Worm (Caenorhabditis elegans) whole organism, L4/young adult: ENCODE measurements around the gene ctns-1.

ENCODE experiments used
- W03F9.2 ChIP-seq: fragments of 150-350 bp; optimal IDR thresholded peaks from 2 replicates; lab custom pipeline; 2014; ENCODE audit warnings: missing biosample characterization, missing genetic modification characterization
- dao-5 ChIP-seq: sonication (generic microtip); optimal IDR thresholded peaks from 2 replicates; lab custom pipeline; 2016; ENCODE audit warnings: missing genotype, missing genetic modification characterization, moderate library complexity, missing compliant biosample characterization

DNA sequence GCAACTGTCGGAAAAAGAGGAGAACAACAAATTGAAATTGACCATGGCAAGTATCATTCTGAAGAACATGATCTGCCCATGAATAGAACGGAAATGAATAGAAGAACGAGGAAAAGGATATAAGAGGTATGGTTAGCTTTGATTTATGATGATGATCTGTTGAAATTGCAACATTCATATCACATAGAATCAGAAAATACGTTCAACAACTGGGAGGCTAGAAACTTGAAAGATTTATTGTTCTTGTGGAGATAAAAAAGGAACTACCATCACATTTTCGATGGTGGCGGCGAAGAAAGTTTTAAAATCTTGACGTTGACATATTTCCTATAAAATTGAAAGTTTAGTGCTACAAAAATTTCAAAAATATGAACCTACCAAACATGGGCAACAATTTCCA lies 43.4 kb downstream of the ctns-1 start:
- TF ChIP-seq dao-5 (tag; lab: Kevin White, UChicago) (no peak), W03F9.2 (tag; lab: Kevin White, UChicago) (no peak)
